Worm (Caenorhabditis elegans) whole organism, L4 larva: ENCODE measurements around the gene pir-1.

ENCODE experiments used
- D1046.2 ChIP-seq: fragments of 200-800 bp; sonication (Bioruptor generic); IDR thresholded peaks from 2 replicates; pipeline ENCODE4 v1.3.6; 2022; ENCODE audit warnings: missing genetic modification characterization, missing compliant biosample characterization
- F44E2.7 ChIP-seq: fragments of 200-800 bp; sonication (Bioruptor generic); IDR thresholded peaks from 2 replicates; pipeline ENCODE4 v2.1.2; 2022; ENCODE audit warnings: missing genetic modification characterization, missing compliant biosample characterization
- F49E8.2 ChIP-seq: sonication (generic microtip); optimal IDR thresholded peaks from 2 replicates; lab custom pipeline; 2016; ENCODE audit warnings: missing compliant biosample characterization, mild to moderate bottlenecking, missing genetic modification characterization, borderline replicate concordance
- Y48G9A.11 ChIP-seq: fragments of 200-800 bp; sonication (Bioruptor generic); IDR thresholded peaks from 2 replicates; pipeline ENCODE4 v1.3.6; 2022; ENCODE audit warnings: missing genetic modification reagents, missing genetic modification characterization, missing compliant biosample characterization
- Y5F2A.4 ChIP-seq: fragments of 200-800 bp; sonication (Bioruptor generic); optimal IDR thresholded peaks from 2 replicates; lab custom pipeline; 2018; ENCODE audit warnings: mild to moderate bottlenecking, missing genetic modification characterization, missing compliant biosample characterization
- Y75B8A.6 ChIP-seq: fragments of 200-800 bp; sonication (Bioruptor generic); IDR thresholded peaks from 2 replicates; pipeline ENCODE4 v1.3.6; 2022; ENCODE audit warnings: missing genetic modification reagents, missing genetic modification characterization, missing compliant biosample characterization
- aly-2 ChIP-seq: sonication (generic microtip); optimal IDR thresholded peaks from 2 replicates; lab custom pipeline; 2018; ENCODE audit warnings: missing biosample characterization, missing genetic modification characterization
- attf-4 ChIP-seq: sonication (generic microtip); optimal IDR thresholded peaks from 3 replicates; lab custom pipeline; 2017; ENCODE audit warnings: missing biosample characterization, missing genetic modification characterization
- ceh-28 ChIP-seq: fragments of 150-350 bp; optimal IDR thresholded peaks from 2 replicates; lab custom pipeline; 2014; ENCODE audit warnings: missing biosample characterization, missing genetic modification reagents, missing genetic modification characterization
- ceh-32 ChIP-seq: sonication (generic microtip); optimal IDR thresholded peaks from 2 replicates; lab custom pipeline; 2016; ENCODE audit warnings: mild to moderate bottlenecking, missing genetic modification characterization, missing compliant biosample characterization; ENCODE audit not compliant: poor library complexity
- ces-1 ChIP-seq: fragments of 150-350 bp; sonication (generic microtip); optimal IDR thresholded peaks from 4 replicates; lab custom pipeline; 2014; ENCODE audit warnings: missing biosample characterization, missing genetic modification reagents, missing genetic modification characterization
- ctbp-1 ChIP-seq: fragments of 200-800 bp; sonication (Bioruptor generic); IDR thresholded peaks from 2 replicates; pipeline ENCODE4 v1.3.6; 2022; ENCODE audit warnings: missing genetic modification reagents, missing genetic modification characterization, missing compliant biosample characterization
- daf-12 ChIP-seq: fragments of 150-350 bp; optimal IDR thresholded peaks from 2 replicates; lab custom pipeline; 2014; ENCODE audit warnings: missing biosample characterization, missing genetic modification reagents, missing genetic modification characterization
- daf-19 ChIP-seq: fragments of 200-800 bp; sonication (Bioruptor generic); conservative IDR thresholded peaks from 2 replicates; pipeline ENCODE4 v1.3.6; 2022; ENCODE audit warnings: missing genetic modification characterization, missing compliant biosample characterization
- daf-8 ChIP-seq: fragments of 200-800 bp; sonication (Bioruptor generic); IDR thresholded peaks from 2 replicates; pipeline ENCODE4 v1.3.6; 2022; ENCODE audit warnings: missing genetic modification characterization, missing compliant biosample characterization
- dmd-8 ChIP-seq: fragments of 200-800 bp; sonication (Bioruptor generic); IDR thresholded peaks from 2 replicates; pipeline ENCODE4 v1.3.6; 2022; ENCODE audit warnings: missing genetic modification characterization, missing compliant biosample characterization
- dve-1 ChIP-seq: sonication (generic microtip); optimal IDR thresholded peaks from 2 replicates; lab custom pipeline; 2017; ENCODE audit warnings: antibody characterized with exemption, mild to moderate bottlenecking, missing genetic modification characterization, missing compliant biosample characterization; ENCODE audit not compliant: insufficient read depth
- egl-27 ChIP-seq: sonication (generic microtip); optimal IDR thresholded peaks from 3 replicates; lab custom pipeline; 2017; ENCODE audit warnings: missing biosample characterization, missing genetic modification reagents, missing genetic modification characterization
- fkh-10 ChIP-seq: fragments of 150-350 bp; optimal IDR thresholded peaks from 2 replicates; lab custom pipeline; 2014; ENCODE audit warnings: missing biosample characterization, missing genetic modification reagents, missing genetic modification characterization
- fos-1 ChIP-seq: fragments of 150-350 bp; optimal IDR thresholded peaks from 2 replicates; lab custom pipeline; 2014; ENCODE audit warnings: missing biosample characterization, missing genetic modification characterization
- gei-8 ChIP-seq: fragments of 200-800 bp; sonication (Bioruptor generic); optimal IDR thresholded peaks from 2 replicates; lab custom pipeline; 2018; ENCODE audit warnings: mild to moderate bottlenecking, missing genetic modification characterization, missing compliant biosample characterization
- hif-1 ChIP-seq, 2 experiments: sonication (generic microtip); optimal IDR thresholded peaks; 2 replicates each; lab custom pipeline; 2016 to 2017; ENCODE audit warnings: missing compliant biosample characterization in 2 of 2, missing genetic modification characterization in 2 of 2, missing genetic modification reagents in 2 of 2, missing genotype in 2 of 2, mild to moderate bottlenecking in 1 of 2
- jun-1 ChIP-seq: fragments of 150-350 bp; optimal IDR thresholded peaks from 2 replicates; lab custom pipeline; 2014; ENCODE audit warnings: missing biosample characterization, missing genetic modification reagents, missing genetic modification characterization
- lin-1 ChIP-seq: fragments of 200-800 bp; sonication (Bioruptor generic); IDR thresholded peaks from 2 replicates; pipeline ENCODE4 v1.3.6; 2022; ENCODE audit warnings: missing genetic modification reagents, missing genetic modification characterization, missing compliant biosample characterization
- lin-15B ChIP-seq: fragments of 150-350 bp; sonication (generic microtip); optimal IDR thresholded peaks from 3 replicates; lab custom pipeline; 2014; ENCODE audit warnings: missing biosample characterization, missing genetic modification characterization
- lin-29 ChIP-seq: fragments of 200-800 bp; sonication (Bioruptor generic); IDR thresholded peaks from 2 replicates; pipeline ENCODE4 v1.3.6; 2022; ENCODE audit warnings: missing genetic modification reagents, missing genetic modification characterization, missing compliant biosample characterization
- lin-39 ChIP-seq: fragments of 150-350 bp; optimal IDR thresholded peaks from 2 replicates; lab custom pipeline; 2014; ENCODE audit warnings: missing biosample characterization, missing genetic modification reagents, missing genetic modification characterization
- lsy-2 ChIP-seq, 2 experiments: fragments of 150-350 bp in 1 of 2; sonication (generic microtip) in 1 of 2; optimal IDR thresholded peaks; 2 replicates each; lab custom pipeline; 2014 to 2017; ENCODE audit warnings: missing biosample characterization in 2 of 2, missing genetic modification characterization in 2 of 2
- madf-5 ChIP-seq, 2 experiments: fragments of 200-800 bp; sonication (Bioruptor generic); IDR thresholded peaks; 2 replicates each; pipeline ENCODE4 v1.3.6; 2022; ENCODE audit warnings: missing compliant biosample characterization in 2 of 2, missing genetic modification characterization in 2 of 2
- madf-9 ChIP-seq: fragments of 200-800 bp; sonication (Bioruptor generic); conservative IDR thresholded peaks from 2 replicates; pipeline ENCODE4 v1.3.6; 2022; ENCODE audit warnings: missing genetic modification reagents, missing genetic modification characterization, missing compliant biosample characterization
- mdl-1 ChIP-seq, 2 experiments: fragments of 150-350 bp in 1 of 2; sonication (generic microtip) in 1 of 2; optimal IDR thresholded peaks; 2 replicates each; lab custom pipeline; 2014 to 2017; ENCODE audit warnings: missing biosample characterization in 2 of 2, missing genetic modification characterization in 2 of 2
- mdt-29 ChIP-seq: fragments of 200-800 bp; sonication (Bioruptor generic); IDR thresholded peaks from 2 replicates; pipeline ENCODE4 v1.3.6; 2022; ENCODE audit warnings: missing genetic modification reagents, missing genetic modification characterization, missing compliant biosample characterization
- mes-2 ChIP-seq: sonication (generic microtip); optimal IDR thresholded peaks from 2 replicates; lab custom pipeline; 2016; ENCODE audit warnings: missing genotype, mild to moderate bottlenecking, missing genetic modification characterization, missing compliant biosample characterization; ENCODE audit not compliant: poor library complexity, severe bottlenecking
- mxl-2 ChIP-seq: fragments of 200-800 bp; sonication (Bioruptor generic); conservative IDR thresholded peaks from 2 replicates; pipeline ENCODE4 v1.3.6; 2022; ENCODE audit warnings: missing genetic modification reagents, missing genetic modification characterization, missing compliant biosample characterization
- nhr-102 ChIP-seq: sonication (generic microtip); optimal IDR thresholded peaks from 2 replicates; lab custom pipeline; 2016; ENCODE audit warnings: mild to moderate bottlenecking, missing genetic modification characterization, moderate library complexity, missing compliant biosample characterization
- nhr-237 ChIP-seq: sonication (generic microtip); optimal IDR thresholded peaks from 2 replicates; lab custom pipeline; 2017; ENCODE audit warnings: missing biosample characterization, missing genetic modification characterization
- nhr-25 ChIP-seq: sonication (generic microtip); optimal IDR thresholded peaks from 2 replicates; lab custom pipeline; 2017; ENCODE audit warnings: missing genetic modification characterization, mild to moderate bottlenecking, missing compliant biosample characterization, antibody characterized with exemption, moderate library complexity, borderline replicate concordance; ENCODE audit not compliant: insufficient read depth
- nhr-42 ChIP-seq: fragments of 200-800 bp; sonication (Bioruptor generic); IDR thresholded peaks from 2 replicates; pipeline ENCODE4 v1.3.6; 2022; ENCODE audit warnings: missing genetic modification characterization, missing compliant biosample characterization
- nhr-48 ChIP-seq: sonication (generic microtip); optimal IDR thresholded peaks from 2 replicates; lab custom pipeline; 2016; ENCODE audit warnings: mild to moderate bottlenecking, missing genetic modification characterization, missing compliant biosample characterization
- nhr-76 ChIP-seq: fragments of 150-350 bp; optimal IDR thresholded peaks from 2 replicates; lab custom pipeline; 2014; ENCODE audit warnings: missing biosample characterization, missing genetic modification characterization
- php-3 ChIP-seq: fragments of 200-800 bp; sonication (Bioruptor generic); IDR thresholded peaks from 2 replicates; pipeline ENCODE4 v1.3.6; 2022; ENCODE audit warnings: missing genetic modification reagents, missing genetic modification characterization, missing compliant biosample characterization
- saeg-2 ChIP-seq: fragments of 200-800 bp; sonication (Bioruptor generic); IDR thresholded peaks from 2 replicates; pipeline ENCODE4 v1.3.6; 2022; ENCODE audit warnings: missing genetic modification reagents, missing genetic modification characterization, missing compliant biosample characterization
- snpc-1.2 ChIP-seq: fragments of 200-800 bp; sonication (Bioruptor generic); IDR thresholded peaks from 2 replicates; pipeline ENCODE4 v1.3.6; 2022; ENCODE audit warnings: missing genetic modification reagents, missing genetic modification characterization, missing compliant biosample characterization
- snpc-4 ChIP-seq: fragments of 150-350 bp; optimal IDR thresholded peaks from 2 replicates; lab custom pipeline; 2014; ENCODE audit warnings: missing biosample characterization, missing genetic modification characterization
- tag-97 ChIP-seq: fragments of 200-800 bp; sonication (Bioruptor generic); IDR thresholded peaks from 2 replicates; pipeline ENCODE4 v1.3.6; 2022; ENCODE audit warnings: missing genetic modification characterization, missing compliant biosample characterization
- unc-130 ChIP-seq: sonication (generic microtip); optimal IDR thresholded peaks from 2 replicates; lab custom pipeline; 2016; ENCODE audit warnings: missing genetic modification reagents, missing genetic modification characterization, missing compliant biosample characterization
- unc-62 ChIP-seq, 3 experiments: fragments of 150-350 bp in 1 of 3; sonication (generic microtip); optimal IDR thresholded peaks in 2 of 3; peaks in 1 of 3; 1 replicate in 1 of 3; 2 replicates in 2 of 3; lab custom pipeline; 2014 to 2017; ENCODE audit warnings: missing biosample characterization in 3 of 3, missing genetic modification characterization in 3 of 3, missing genetic modification reagents in 3 of 3, missing genotype in 1 of 3
- zfp-2 ChIP-seq: sonication (generic microtip); optimal IDR thresholded peaks from 2 replicates; lab custom pipeline; 2016; ENCODE audit warnings: mild to moderate bottlenecking, missing genetic modification characterization, missing compliant biosample characterization
- zip-2 ChIP-seq: fragments of 150-350 bp; optimal IDR thresholded peaks from 2 replicates; lab custom pipeline; 2014; ENCODE audit warnings: missing biosample characterization, missing genetic modification characterization
- ztf-11 ChIP-seq: fragments of 150-350 bp; optimal IDR thresholded peaks from 2 replicates; lab custom pipeline; 2014; ENCODE audit warnings: missing biosample characterization, missing genetic modification characterization

pir-1 gene

ce11 chrII:9160197-9160806 lies 16.8 kb upstream of the pir-1 start (continued):
- no peak for TF ChIP-seq tag-97
- no peak for TF ChIP-seq F44E2.7
- TF ChIP-seq snpc-4 (tag; lab: Kevin White, UChicago) = no peak
- no peak for TF ChIP-seq madf-5 (GFP tag; IDR thresholded peaks at IDR 0.05; lab: Robert Waterston, UW)
- no peak for TF ChIP-seq unc-130 (GFP tag; lab: Kevin White, UChicago)
- no peak for TF ChIP-seq ztf-11 (tag; lab: Kevin White, UChicago)
- peak in 1 of 2 experiments; percentile 34 for TF ChIP-seq lsy-2 (tag; optimal IDR thresholded peaks at IDR 0.05; lab: Kevin White, UChicago)
- TF ChIP-seq mdl-1 (tag; optimal IDR thresholded peaks at IDR 0.05; lab: Kevin White, UChicago) = peak in 1 of 2 experiments; percentile 79
- TF ChIP-seq fos-1 = no peak
- peak; percentile 77 for TF ChIP-seq dve-1 (tag; lab: Kevin White, UChicago)
- TF ChIP-seq attf-4 = no peak
- TF ChIP-seq egl-27 (tag; lab: Kevin White, UChicago) = no peak
- TF ChIP-seq fkh-10 (GFP tag; lab: Kevin White, UChicago) = no peak
- no peak for TF ChIP-seq lin-29
- TF ChIP-seq ceh-28 (tag; lab: Kevin White, UChicago) = no peak
- no peak for TF ChIP-seq lin-39
- no peak for TF ChIP-seq nhr-237
- TF ChIP-seq unc-62 (GFP tag; optimal IDR thresholded peaks at IDR 0.05 in 1 of 2; lab: Kevin White, UChicago) = peak in 1 of 2 experiments; percentile 62
- TF ChIP-seq unc-62 (tag; optimal IDR thresholded peaks at IDR 0.05; lab: Kevin White, UChicago) = no peak
- no peak for TF ChIP-seq Y48G9A.11 (GFP tag; lab: Robert Waterston, UW)
- TF ChIP-seq jun-1 (tag; lab: Kevin White, UChicago) = no peak
- TF ChIP-seq gei-8 (GFP tag; lab: Kevin White, UChicago) = no peak
- no peak for TF ChIP-seq snpc-1.2 (GFP tag; lab: Robert Waterston, UW)
- no peak for TF ChIP-seq ctbp-1 (GFP tag; lab: Robert Waterston, UW)
- no peak for TF ChIP-seq madf-9 (GFP tag; lab: Robert Waterston, UW)
- no peak for TF ChIP-seq daf-12 (tag; lab: Kevin White, UChicago)
- peak; percentile 27 for TF ChIP-seq nhr-102
- TF ChIP-seq Y75B8A.6 (GFP tag; lab: Robert Waterston, UW) = no peak
- TF ChIP-seq nhr-25 (tag; lab: Kevin White, UChicago) = no peak
- TF ChIP-seq F49E8.2 (tag; lab: Kevin White, UChicago) = no peak
- peak; percentile 35 for TF ChIP-seq nhr-76 (tag; lab: Kevin White, UChicago)
- no peak for TF ChIP-seq daf-19 (GFP tag; lab: Robert Waterston, UW)
- TF ChIP-seq hif-1 (tag; optimal IDR thresholded peaks at IDR 0.05; lab: Kevin White, UChicago) = peak; percentile 99
- no peak for TF ChIP-seq zip-2 (tag; lab: Kevin White, UChicago)
- TF ChIP-seq zfp-2 = no peak
- no peak for TF ChIP-seq saeg-2 (GFP tag; lab: Robert Waterston, UW)
- no peak for TF ChIP-seq ceh-32 (tag; lab: Kevin White, UChicago)
- no peak for TF ChIP-seq mdt-29 (GFP tag; lab: Robert Waterston, UW)
- TF ChIP-seq D1046.2 (GFP tag; lab: Robert Waterston, UW) = no peak
- no peak for TF ChIP-seq ces-1 (GFP tag; lab: Kevin White, UChicago)
- no peak for TF ChIP-seq daf-8 (GFP tag; lab: Robert Waterston, UW)
- TF ChIP-seq Y5F2A.4 (GFP tag; lab: Kevin White, UChicago) = no peak
- TF ChIP-seq mes-2 (tag; lab: Kevin White, UChicago) = peak; percentile 2
- TF ChIP-seq php-3 (GFP tag; lab: Robert Waterston, UW) = 0 out of 2 replicates have a peak, but pooled peaks have one; percentile 29
- no peak; the same call in 1 of the 2 replicates for TF ChIP-seq lin-1 (GFP tag; lab: Robert Waterston, UW)
- TF ChIP-seq dmd-8 (GFP tag; lab: Robert Waterston, UW) = no peak
- TF ChIP-seq mxl-2 = no peak
- TF ChIP-seq aly-2 (tag; lab: Kevin White, UChicago) = no peak
- TF ChIP-seq nhr-42 (GFP tag; lab: Robert Waterston, UW) = no peak
- no peak for TF ChIP-seq lin-15B (tag; lab: Kevin White, UChicago)
- peak; percentile 92 for TF ChIP-seq nhr-48
